Worm (Caenorhabditis elegans): ENCODE data around the gene srx-18.

srx-18 gene

ce11 chrV:17784363-17784762, 14.3 kb downstream of the srx-18 start:
- no peak for TF ChIP-seq nhr-237 (tag; optimal IDR thresholded peaks at IDR 0.05)
- TF ChIP-seq M03D4.4 (tag; optimal IDR thresholded peaks at IDR 0.05) = no peak
- TF ChIP-seq elt-3 (tag; optimal IDR thresholded peaks at IDR 0.05) = no peak
- TF ChIP-seq nhr-2 (tag; optimal IDR thresholded peaks at IDR 0.05) = no peak
- TF ChIP-seq unc-120 (tag; optimal IDR thresholded peaks at IDR 0.05; ENCODE audit: poor library complexity, severe bottlenecking) = no peak
- TF ChIP-seq mep-1 (tag; optimal IDR thresholded peaks at IDR 0.05) = no peak
- TF ChIP-seq zip-8 (tag; optimal IDR thresholded peaks at IDR 0.05) = no peak
- TF ChIP-seq mab-5 (tag; optimal IDR thresholded peaks at IDR 0.05) = no peak
- no peak for TF ChIP-seq lin-32 (GFP tag; optimal IDR thresholded peaks at IDR 0.05)
- no peak for TF ChIP-seq ztf-11 (tag; optimal IDR thresholded peaks at IDR 0.05)
- no peak for TF ChIP-seq unc-62 (GFP tag; optimal IDR thresholded peaks at IDR 0.05)
- no peak for TF ChIP-seq sptf-1 (tag; optimal IDR thresholded peaks at IDR 0.05)
- no peak for TF ChIP-seq flh-1 (GFP tag; optimal IDR thresholded peaks at IDR 0.05)
- TF ChIP-seq lsy-2 (tag; optimal IDR thresholded peaks at IDR 0.05) = no peak
- TF ChIP-seq bed-3 (GFP tag; optimal IDR thresholded peaks at IDR 0.05) = no peak
- TF ChIP-seq blmp-1 (tag; optimal IDR thresholded peaks at IDR 0.05) = no peak

- TF ChIP-seq unc-62 (GFP tag; optimal IDR thresholded peaks at IDR 0.05) = no peak
- TF ChIP-seq sptf-1 (tag; optimal IDR thresholded peaks at IDR 0.05) = no peak
- TF ChIP-seq ztf-11 (tag; optimal IDR thresholded peaks at IDR 0.05) = no peak
- no peak for TF ChIP-seq ceh-43 (GFP tag; optimal IDR thresholded peaks at IDR 0.05)
These were observed 15.1 kb downstream of the srx-18 start, which contains the start of gene srab-12 for ce11 chrV:17783542-17783941. srab-12 (minus strand) TSS chrV:17783642.

ce11 chrV:17780285-17780684, 18.4 kb downstream of the srx-18 start:
- TF ChIP-seq sem-2 (GFP tag; optimal IDR thresholded peaks at IDR 0.05) (no peak), ceh-43 (GFP tag; optimal IDR thresholded peaks at IDR 0.05) (no peak), sptf-1 (tag; optimal IDR thresholded peaks at IDR 0.05) (no peak), cnd-1 (tag; optimal IDR thresholded peaks at IDR 0.05) (no peak), M03D4.4 (tag; optimal IDR thresholded peaks at IDR 0.05) (no peak), ceh-83 (GFP tag; optimal IDR thresholded peaks at IDR 0.05) (no peak)

ce11 chrV:17777624-17778023, 21.1 kb downstream of the srx-18 start, which contains the start of gene C47A10.12:
C47A10.12 (plus strand) TSS chrV:17777924.
- TF ChIP-seq lsy-2 (tag; optimal IDR thresholded peaks at IDR 0.05) (no peak), ceh-39 (tag; optimal IDR thresholded peaks at IDR 0.05) (no peak), nhr-12 (tag; optimal IDR thresholded peaks at IDR 0.05) (no peak), ceh-83 (GFP tag; optimal IDR thresholded peaks at IDR 0.05) (no peak)

- TF ChIP-seq ceh-43 (GFP tag; optimal IDR thresholded peaks at IDR 0.05) (no peak), pha-4 (tag; optimal IDR thresholded peaks at IDR 0.05) (no peak), cnd-1 (tag; optimal IDR thresholded peaks at IDR 0.05) (no peak), nhr-2 (tag; optimal IDR thresholded peaks at IDR 0.05) (no peak), flh-1 (GFP tag; optimal IDR thresholded peaks at IDR 0.05) (no peak), M03D4.4 (tag; optimal IDR thresholded peaks at IDR 0.05) (no peak), lin-13 (tag; optimal IDR thresholded peaks at IDR 0.05) (no peak), lin-32 (GFP tag; optimal IDR thresholded peaks at IDR 0.05) (no peak), mab-5 (tag; optimal IDR thresholded peaks at IDR 0.05) (no peak), unc-39 (tag; optimal IDR thresholded peaks at IDR 0.05) (no peak)
These were observed 21.6 kb downstream of the srx-18 start, which contains the start of gene ddo-1 for ce11 chrV:17777127-17777526. ddo-1 (minus strand) TSS chrV:17777227.

- TF ChIP-seq bed-3 (GFP tag; optimal IDR thresholded peaks at IDR 0.05) (no peak), flh-1 (GFP tag; optimal IDR thresholded peaks at IDR 0.05) (no peak), sem-2 (GFP tag; optimal IDR thresholded peaks at IDR 0.05) (no peak), M03D4.4 (tag; optimal IDR thresholded peaks at IDR 0.05) (no peak), zip-8 (tag; optimal IDR thresholded peaks at IDR 0.05) (no peak), pha-4 (tag; optimal IDR thresholded peaks at IDR 0.05) (no peak), sptf-1 (tag; optimal IDR thresholded peaks at IDR 0.05) (no peak), lin-32 (GFP tag; optimal IDR thresholded peaks at IDR 0.05) (no peak), drap-1 (GFP tag; optimal IDR thresholded peaks at IDR 0.05) (no peak), hlh-1 (tag; optimal IDR thresholded peaks at IDR 0.05) (no peak), nhr-76 (tag; optimal IDR thresholded peaks at IDR 0.05) (no peak), ceh-43 (GFP tag; optimal IDR thresholded peaks at IDR 0.05) (no peak), ces-1 (GFP tag; optimal IDR thresholded peaks at IDR 0.05) (no peak), mep-1 (tag; optimal IDR thresholded peaks at IDR 0.05) (no peak), nhr-2 (tag; optimal IDR thresholded peaks at IDR 0.05) (no peak), nhr-28 (tag; optimal IDR thresholded peaks at IDR 0.05) (no peak), blmp-1 (tag; optimal IDR thresholded peaks at IDR 0.05) (no peak)
These were observed 25.6 kb downstream of the srx-18 start, which contains the start of gene sre-21 for ce11 chrV:17773108-17773507. sre-21 (minus strand) TSS chrV:17773208.
